Worm (Caenorhabditis elegans) whole organism, L4 larva: ENCODE results near the gene sup-35.
A peak's percentile ranks its signal among the peaks of the same experiment; 100 is the strongest.

Experiments
- F26F4.8 ChIP-seq: fragments of 200-800 bp; sonication (Bioruptor generic); conservative IDR thresholded peaks from 2 replicates; pipeline ENCODE4 v1.3.6; 2022; ENCODE audit warnings: missing genetic modification characterization, missing compliant biosample characterization
- F37D6.2 ChIP-seq: sonication (generic microtip); optimal IDR thresholded peaks from 2 replicates; lab custom pipeline; 2016; ENCODE audit warnings: mild to moderate bottlenecking, missing genetic modification characterization, missing compliant biosample characterization
- R02D3.7 ChIP-seq: fragments of 150-350 bp; sonication (generic microtip); optimal IDR thresholded peaks from 3 replicates; lab custom pipeline; 2014; ENCODE audit warnings: missing biosample characterization, missing genetic modification characterization
- T20F7.1 ChIP-seq: fragments of 200-800 bp; sonication (Bioruptor generic); optimal IDR thresholded peaks from 2 replicates; lab custom pipeline; 2018; ENCODE audit warnings: mild to moderate bottlenecking, missing genetic modification characterization, missing compliant biosample characterization
- Y48G9A.11 ChIP-seq: fragments of 200-800 bp; sonication (Bioruptor generic); IDR thresholded peaks from 2 replicates; pipeline ENCODE4 v1.3.6; 2022; ENCODE audit warnings: missing genetic modification reagents, missing genetic modification characterization, missing compliant biosample characterization
- Y5F2A.4 ChIP-seq: fragments of 200-800 bp; sonication (Bioruptor generic); optimal IDR thresholded peaks from 2 replicates; lab custom pipeline; 2018; ENCODE audit warnings: mild to moderate bottlenecking, missing genetic modification characterization, missing compliant biosample characterization
- ama-1 ChIP-seq: fragments of 150-350 bp; optimal IDR thresholded peaks from 2 replicates; lab custom pipeline; 2014; ENCODE audit warnings: inconsistent platforms, mixed read lengths
- arid-1 ChIP-seq: fragments of 200-800 bp; sonication (Bioruptor generic); conservative IDR thresholded peaks from 2 replicates; pipeline ENCODE4 v1.3.6; 2022; ENCODE audit warnings: missing genetic modification reagents, missing genetic modification characterization, missing compliant biosample characterization
- ceh-62 ChIP-seq: sonication (generic microtip); optimal IDR thresholded peaks from 2 replicates; lab custom pipeline; 2017; ENCODE audit warnings: missing biosample characterization, missing genetic modification characterization
- daf-12 ChIP-seq: fragments of 150-350 bp; optimal IDR thresholded peaks from 2 replicates; lab custom pipeline; 2014; ENCODE audit warnings: missing biosample characterization, missing genetic modification reagents, missing genetic modification characterization
- daf-16 ChIP-seq, 3 experiments: sonication (generic microtip); optimal IDR thresholded peaks; 2 replicates each; lab custom pipeline; 2016 to 2017; ENCODE audit warnings: missing genetic modification characterization in 3 of 3, missing genetic modification reagents in 3 of 3, mild to moderate bottlenecking in 2 of 3, missing compliant biosample characterization in 2 of 3, missing biosample characterization in 1 of 3, moderate library complexity in 1 of 3
- daf-19 ChIP-seq: fragments of 200-800 bp; sonication (Bioruptor generic); conservative IDR thresholded peaks from 2 replicates; pipeline ENCODE4 v1.3.6; 2022; ENCODE audit warnings: missing genetic modification characterization, missing compliant biosample characterization
- daf-8 ChIP-seq: fragments of 200-800 bp; sonication (Bioruptor generic); IDR thresholded peaks from 2 replicates; pipeline ENCODE4 v1.3.6; 2022; ENCODE audit warnings: missing genetic modification characterization, missing compliant biosample characterization
- dpl-1 ChIP-seq: fragments of 150-350 bp; optimal IDR thresholded peaks from 2 replicates; lab custom pipeline; 2014; ENCODE audit warnings: missing biosample characterization, missing genetic modification reagents, missing genetic modification characterization
- duxl-1 ChIP-seq: sonication (generic microtip); optimal IDR thresholded peaks from 2 replicates; lab custom pipeline; 2016; ENCODE audit warnings: mild to moderate bottlenecking, missing genetic modification characterization, moderate library complexity, missing compliant biosample characterization; ENCODE audit not compliant: poor library complexity
- gei-8 ChIP-seq: fragments of 200-800 bp; sonication (Bioruptor generic); optimal IDR thresholded peaks from 2 replicates; lab custom pipeline; 2018; ENCODE audit warnings: mild to moderate bottlenecking, missing genetic modification characterization, missing compliant biosample characterization
- hif-1 ChIP-seq, 2 experiments: sonication (generic microtip); optimal IDR thresholded peaks; 2 replicates each; lab custom pipeline; 2016 to 2017; ENCODE audit warnings: missing compliant biosample characterization in 2 of 2, missing genetic modification characterization in 2 of 2, missing genetic modification reagents in 2 of 2, missing genotype in 2 of 2, mild to moderate bottlenecking in 1 of 2
- hlh-11 ChIP-seq: fragments of 200-800 bp; sonication (Bioruptor generic); optimal IDR thresholded peaks from 2 replicates; lab custom pipeline; 2018; ENCODE audit warnings: mild to moderate bottlenecking, missing genetic modification characterization, missing compliant biosample characterization
- hmg-1.1 ChIP-seq: fragments of 200-800 bp; sonication (Bioruptor generic); IDR thresholded peaks from 2 replicates; pipeline ENCODE4 v1.3.6; 2022; ENCODE audit warnings: missing genetic modification reagents, missing genetic modification characterization, missing compliant biosample characterization
- lin-15B ChIP-seq: fragments of 150-350 bp; sonication (generic microtip); optimal IDR thresholded peaks from 3 replicates; lab custom pipeline; 2014; ENCODE audit warnings: missing biosample characterization, missing genetic modification characterization
- lin-29 ChIP-seq: fragments of 200-800 bp; sonication (Bioruptor generic); IDR thresholded peaks from 2 replicates; pipeline ENCODE4 v1.3.6; 2022; ENCODE audit warnings: missing genetic modification reagents, missing genetic modification characterization, missing compliant biosample characterization
- lin-38 ChIP-seq: fragments of 200-800 bp; sonication (Bioruptor generic); IDR thresholded peaks from 2 replicates; pipeline ENCODE4 v1.3.6; 2022; ENCODE audit warnings: missing genetic modification reagents, missing genetic modification characterization, missing compliant biosample characterization
- lir-3 ChIP-seq: sonication (generic microtip); optimal IDR thresholded peaks from 2 replicates; lab custom pipeline; 2016; ENCODE audit warnings: mild to moderate bottlenecking, missing genetic modification characterization, missing compliant biosample characterization
- lsy-2 ChIP-seq, 2 experiments: fragments of 150-350 bp in 1 of 2; sonication (generic microtip) in 1 of 2; optimal IDR thresholded peaks; 2 replicates each; lab custom pipeline; 2014 to 2017; ENCODE audit warnings: missing biosample characterization in 2 of 2, missing genetic modification characterization in 2 of 2
- madf-9 ChIP-seq: fragments of 200-800 bp; sonication (Bioruptor generic); conservative IDR thresholded peaks from 2 replicates; pipeline ENCODE4 v1.3.6; 2022; ENCODE audit warnings: missing genetic modification reagents, missing genetic modification characterization, missing compliant biosample characterization
- mdl-1 ChIP-seq, 2 experiments: fragments of 150-350 bp in 1 of 2; sonication (generic microtip) in 1 of 2; optimal IDR thresholded peaks; 2 replicates each; lab custom pipeline; 2014 to 2017; ENCODE audit warnings: missing biosample characterization in 2 of 2, missing genetic modification characterization in 2 of 2
- mdt-29 ChIP-seq: fragments of 200-800 bp; sonication (Bioruptor generic); IDR thresholded peaks from 2 replicates; pipeline ENCODE4 v1.3.6; 2022; ENCODE audit warnings: missing genetic modification reagents, missing genetic modification characterization, missing compliant biosample characterization
- mes-2 ChIP-seq: sonication (generic microtip); optimal IDR thresholded peaks from 2 replicates; lab custom pipeline; 2016; ENCODE audit warnings: missing genotype, mild to moderate bottlenecking, missing genetic modification characterization, missing compliant biosample characterization; ENCODE audit not compliant: poor library complexity, severe bottlenecking
- mxl-3 ChIP-seq: fragments of 200-800 bp; sonication (Bioruptor generic); optimal IDR thresholded peaks from 2 replicates; lab custom pipeline; 2018; ENCODE audit warnings: mild to moderate bottlenecking, missing genetic modification characterization, missing compliant biosample characterization
- nhr-10 ChIP-seq: fragments of 150-350 bp; optimal IDR thresholded peaks from 2 replicates; lab custom pipeline; 2014; ENCODE audit warnings: missing biosample characterization, missing genetic modification characterization
- nhr-11 ChIP-seq: fragments of 150-350 bp; optimal IDR thresholded peaks from 2 replicates; lab custom pipeline; 2014; ENCODE audit warnings: missing biosample characterization, missing genetic modification characterization
- nhr-25 ChIP-seq: sonication (generic microtip); optimal IDR thresholded peaks from 2 replicates; lab custom pipeline; 2017; ENCODE audit warnings: missing genetic modification characterization, mild to moderate bottlenecking, missing compliant biosample characterization, antibody characterized with exemption, moderate library complexity, borderline replicate concordance; ENCODE audit not compliant: insufficient read depth
- nhr-28 ChIP-seq: fragments of 150-350 bp; optimal IDR thresholded peaks from 2 replicates; lab custom pipeline; 2014; ENCODE audit warnings: missing biosample characterization, missing genetic modification characterization
- nhr-41 ChIP-seq: fragments of 200-800 bp; sonication (Bioruptor generic); IDR thresholded peaks from 2 replicates; pipeline ENCODE4 v1.3.6; 2022; ENCODE audit warnings: missing genetic modification reagents, missing genetic modification characterization, missing compliant biosample characterization
- nhr-42 ChIP-seq: fragments of 200-800 bp; sonication (Bioruptor generic); IDR thresholded peaks from 2 replicates; pipeline ENCODE4 v1.3.6; 2022; ENCODE audit warnings: missing genetic modification characterization, missing compliant biosample characterization
- nhr-76 ChIP-seq: fragments of 150-350 bp; optimal IDR thresholded peaks from 2 replicates; lab custom pipeline; 2014; ENCODE audit warnings: missing biosample characterization, missing genetic modification characterization
- nhr-77 ChIP-seq: fragments of 150-350 bp; optimal IDR thresholded peaks from 2 replicates; lab custom pipeline; 2014; ENCODE audit warnings: missing biosample characterization, missing genetic modification characterization
- php-3 ChIP-seq: fragments of 200-800 bp; sonication (Bioruptor generic); IDR thresholded peaks from 2 replicates; pipeline ENCODE4 v1.3.6; 2022; ENCODE audit warnings: missing genetic modification reagents, missing genetic modification characterization, missing compliant biosample characterization
- pqm-1 ChIP-seq: sonication (generic microtip); optimal IDR thresholded peaks from 2 replicates; lab custom pipeline; 2017; ENCODE audit warnings: missing biosample characterization, missing genetic modification characterization
- rbr-2 ChIP-seq: sonication (generic microtip); optimal IDR thresholded peaks from 2 replicates; lab custom pipeline; 2016; ENCODE audit warnings: missing genotype, missing genetic modification characterization, missing compliant biosample characterization
- set-16 ChIP-seq: fragments of 200-800 bp; sonication (Bioruptor generic); IDR thresholded peaks from 2 replicates; pipeline ENCODE4 v1.3.6; 2022; ENCODE audit warnings: missing genetic modification reagents, missing genetic modification characterization, missing compliant biosample characterization
- skn-1 ChIP-seq: fragments of 150-350 bp; optimal IDR thresholded peaks from 2 replicates; lab custom pipeline; 2014; ENCODE audit warnings: missing biosample characterization, missing genetic modification characterization
- spr-3 ChIP-seq: fragments of 200-800 bp; sonication (Bioruptor generic); optimal IDR thresholded peaks from 2 replicates; lab custom pipeline; 2018; ENCODE audit warnings: mild to moderate bottlenecking, missing genetic modification characterization, missing compliant biosample characterization
- tag-97 ChIP-seq: fragments of 200-800 bp; sonication (Bioruptor generic); IDR thresholded peaks from 2 replicates; pipeline ENCODE4 v1.3.6; 2022; ENCODE audit warnings: missing genetic modification characterization, missing compliant biosample characterization
- unc-130 ChIP-seq: sonication (generic microtip); optimal IDR thresholded peaks from 2 replicates; lab custom pipeline; 2016; ENCODE audit warnings: missing genetic modification reagents, missing genetic modification characterization, missing compliant biosample characterization
- unc-39 ChIP-seq: sonication (generic microtip); optimal IDR thresholded peaks from 2 replicates; lab custom pipeline; 2017; ENCODE audit warnings: missing biosample characterization, missing genetic modification characterization
- unc-62 ChIP-seq, 3 experiments: fragments of 150-350 bp in 1 of 3; sonication (generic microtip); optimal IDR thresholded peaks in 2 of 3; peaks in 1 of 3; 1 replicate in 1 of 3; 2 replicates in 2 of 3; lab custom pipeline; 2014 to 2017; ENCODE audit warnings: missing biosample characterization in 3 of 3, missing genetic modification characterization in 3 of 3, missing genetic modification reagents in 3 of 3, missing genotype in 1 of 3
- zip-2 ChIP-seq: fragments of 150-350 bp; optimal IDR thresholded peaks from 2 replicates; lab custom pipeline; 2014; ENCODE audit warnings: missing biosample characterization, missing genetic modification characterization
- ztf-11 ChIP-seq: fragments of 150-350 bp; optimal IDR thresholded peaks from 2 replicates; lab custom pipeline; 2014; ENCODE audit warnings: missing biosample characterization, missing genetic modification characterization
- ztf-7 ChIP-seq: fragments of 150-350 bp; optimal IDR thresholded peaks from 2 replicates; lab custom pipeline; 2014; ENCODE audit warnings: missing biosample characterization, missing genetic modification characterization

The sup-35 gene

DNA sequence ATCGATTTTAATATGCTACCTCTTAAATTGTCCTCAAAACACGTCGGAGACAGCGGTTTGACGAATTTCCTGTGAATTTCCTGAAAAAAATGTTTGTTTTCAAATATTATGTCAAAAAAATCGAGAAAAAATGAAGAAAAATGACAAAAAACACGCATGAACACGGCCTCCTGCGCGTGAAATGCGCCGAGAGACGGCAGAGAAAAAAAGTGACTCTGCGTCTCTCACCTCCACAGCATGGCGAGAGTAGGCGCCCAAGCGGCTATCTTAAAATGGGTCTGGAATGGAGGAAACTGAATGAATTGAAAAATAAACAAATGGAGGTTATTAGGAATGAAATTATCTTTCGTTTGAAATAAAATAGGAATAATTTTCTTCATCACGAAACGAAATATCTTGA, 8.3 kb downstream of the sup-35 start:
- TF ChIP-seq hif-1 (tag; optimal IDR thresholded peaks at IDR 0.05; lab: Kevin White, UChicago) (peak in 1 of 2 experiments; percentile 68), daf-19 (GFP tag; lab: Robert Waterston, UW) (no peak), ceh-62 (tag; lab: Kevin White, UChicago) (no peak), lin-38 (GFP tag; lab: Robert Waterston, UW) (peak; percentile 89), hmg-1.1 (GFP tag; lab: Robert Waterston, UW) (peak; percentile 92), nhr-10 (tag; lab: Kevin White, UChicago) (no peak), zip-2 (tag; lab: Kevin White, UChicago) (peak; percentile 24), nhr-25 (tag; lab: Kevin White, UChicago) (no peak), ztf-11 (tag; lab: Kevin White, UChicago) (no peak), F26F4.8 (no peak), mes-2 (tag; lab: Kevin White, UChicago) (peak; percentile 90), R02D3.7 (tag; lab: Kevin White, UChicago) (no peak), F37D6.2 (tag; lab: Kevin White, UChicago) (peak; percentile 0), nhr-28 (tag; lab: Kevin White, UChicago) (peak; percentile 35), ama-1 (lab: Kevin White, UChicago) (no peak), lin-29 (GFP tag; lab: Robert Waterston, UW) (peak; percentile 81), arid-1 (GFP tag; lab: Robert Waterston, UW) (no peak), unc-39 (tag; lab: Kevin White, UChicago) (no peak), pqm-1 (tag; lab: Kevin White, UChicago) (no peak), mdl-1 (tag; optimal IDR thresholded peaks at IDR 0.05; lab: Kevin White, UChicago) (peak in 1 of 2 experiments; percentile 19), nhr-42 (GFP tag; lab: Robert Waterston, UW) (peak; percentile 22; the same call in 1 of the 2 replicates), duxl-1 (tag; lab: Kevin White, UChicago) (peak; percentile 26), unc-130 (peak; percentile 47), nhr-41 (GFP tag; lab: Robert Waterston, UW) (no peak), rbr-2 (tag; lab: Kevin White, UChicago) (peak; percentile 71), gei-8 (GFP tag; lab: Kevin White, UChicago) (no peak), unc-62 (GFP tag; optimal IDR thresholded peaks at IDR 0.05 in 1 of 2; lab: Kevin White, UChicago) (no peak), unc-62 (tag; optimal IDR thresholded peaks at IDR 0.05; lab: Kevin White, UChicago) (no peak), daf-12 (no peak), lir-3 (tag; lab: Kevin White, UChicago) (no peak), Y5F2A.4 (no peak), lsy-2 (tag; optimal IDR thresholded peaks at IDR 0.05; lab: Kevin White, UChicago) (peak in 1 of 2 experiments; percentile 77), spr-3 (no peak), T20F7.1 (GFP tag; lab: Kevin White, UChicago) (peak; percentile 27), nhr-11 (peak; percentile 45), daf-8 (GFP tag; lab: Robert Waterston, UW) (no peak), dpl-1 (GFP tag; lab: Kevin White, UChicago) (peak; percentile 57), nhr-77 (tag; lab: Kevin White, UChicago) (peak; percentile 44), php-3 (GFP tag; lab: Robert Waterston, UW) (0 out of 2 replicates have a peak, but pooled peaks have one; percentile 12), skn-1 (tag; lab: Kevin White, UChicago) (no peak), tag-97 (GFP tag; lab: Robert Waterston, UW) (no peak), ztf-7 (no peak), set-16 (GFP tag; lab: Robert Waterston, UW) (no peak), daf-16 (GFP tag; optimal IDR thresholded peaks at IDR 0.05; lab: Kevin White, UChicago) (peak in 1 of 2 experiments; percentile 32), daf-16 (tag; optimal IDR thresholded peaks at IDR 0.05; lab: Kevin White, UChicago) (peak; percentile 53), mxl-3 (GFP tag; lab: Kevin White, UChicago) (no peak), mdt-29 (GFP tag; lab: Robert Waterston, UW) (no peak), madf-9 (GFP tag; lab: Robert Waterston, UW) (peak; percentile 51; the same call in 1 of the 2 replicates), nhr-76 (tag; lab: Kevin White, UChicago) (no peak), Y48G9A.11 (GFP tag; lab: Robert Waterston, UW) (peak; percentile 74), hlh-11 (tag; lab: Kevin White, UChicago) (no peak), lin-15B (tag; lab: Kevin White, UChicago) (no peak)
